Fruit fly (Drosophila melanogaster): ENCODE results near the gene okr.

The okr gene

DNA sequence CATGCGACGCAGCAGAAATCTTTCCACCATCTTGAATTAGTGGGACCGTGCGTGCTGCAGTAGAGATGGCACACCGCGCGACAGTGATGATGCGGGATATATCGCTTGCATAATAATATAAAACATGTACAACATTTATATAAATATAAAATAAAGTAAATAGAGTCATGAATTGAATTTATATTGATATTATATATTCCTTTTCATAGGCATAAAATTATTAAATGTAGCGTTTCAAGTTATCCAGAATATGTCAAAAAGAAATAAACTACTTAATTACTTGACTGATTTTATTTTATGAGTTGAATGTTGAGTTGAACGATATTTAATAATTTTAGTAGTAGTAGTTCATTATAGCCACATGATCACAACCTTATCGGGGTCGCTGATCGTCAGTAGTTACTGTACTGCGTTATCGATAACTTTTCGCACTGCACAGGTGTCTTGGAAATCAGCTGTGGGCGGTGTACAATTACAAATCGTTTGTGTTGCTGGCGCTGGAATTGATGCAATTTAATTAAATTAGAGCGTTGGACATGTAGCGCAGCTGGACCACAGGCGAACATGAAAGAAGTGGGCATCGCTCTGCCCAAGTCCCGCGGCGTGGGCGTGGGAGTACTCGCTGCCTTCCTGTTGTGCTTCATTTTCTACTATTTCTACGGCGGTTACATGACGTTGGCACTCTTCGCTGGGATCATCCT lies 4.7 kb downstream of the okr start, which contains the start of the genes Chd1 and Bem46 (continued):
- TF ChIP-seq ERR (GFP tag; optimal IDR thresholded peaks at IDR 0.05): no peak
- no peak for TF ChIP-seq vnd (GFP tag; IDR thresholded peaks at IDR 0.05; ENCODE audit: partially characterized antibody)
- peak; percentile 86 for TF ChIP-seq CG1233 (GFP tag; optimal IDR thresholded peaks at IDR 0.05)
- peak; percentile 92 for TF ChIP-seq CG2712 (tag; optimal IDR thresholded peaks at IDR 0.05)
- TF ChIP-seq eyg (GFP tag; optimal IDR thresholded peaks at IDR 0.05): peak; percentile 58
- peak; percentile 36 for TF ChIP-seq lbe (GFP tag; optimal IDR thresholded peaks at IDR 0.05)
- peak; percentile 51 for TF ChIP-seq emc (GFP tag; optimal IDR thresholded peaks at IDR 0.05)
- TF ChIP-seq Doc2 (GFP tag; IDR thresholded peaks at IDR 0.05): 0 out of 2 replicates have a peak, but pooled peaks have one; percentile 60
- TF ChIP-seq CG32767 (GFP tag; IDR thresholded peaks at IDR 0.05): peak; percentile 54; the same call in 1 of the 2 replicates
- TF ChIP-seq Gsc (GFP tag; IDR thresholded peaks at IDR 0.05): peak; percentile 48; the same call in 1 of the 2 replicates
- peak; percentile 88 for TF ChIP-seq CG12942 (GFP tag; optimal IDR thresholded peaks at IDR 0.05)
- TF ChIP-seq NFAT (GFP tag; IDR thresholded peaks at IDR 0.05): peak; percentile 66
- TF ChIP-seq Drgx (GFP tag; IDR thresholded peaks at IDR 0.05): peak; percentile 68
- peak; percentile 88 for TF ChIP-seq CG7839 (tag; optimal IDR thresholded peaks at IDR 0.05)
- no peak for TF ChIP-seq D (optimal IDR thresholded peaks at IDR 0.05)
- TF ChIP-seq D (GFP tag; optimal IDR thresholded peaks at IDR 0.05): peak; percentile 70
- TF ChIP-seq ssp (GFP tag; IDR thresholded peaks at IDR 0.05): peak; percentile 78
- TF ChIP-seq bsh (GFP tag; optimal IDR thresholded peaks at IDR 0.05): peak in 1 of 2 experiments; percentile 81
- peak; percentile 87 for TF ChIP-seq CG17829 (tag; optimal IDR thresholded peaks at IDR 0.05)
- peak; percentile 66; the same call in 1 of the 2 replicates for TF ChIP-seq ham (GFP tag; IDR thresholded peaks at IDR 0.05)
- TF ChIP-seq sens (GFP tag): peak; percentile 94
- TF ChIP-seq CG2120 (GFP tag; optimal IDR thresholded peaks at IDR 0.05): peak; percentile 90
- peak; percentile 29; the same call in 1 of the 3 replicates for TF ChIP-seq CG6791 (GFP tag; IDR thresholded peaks at IDR 0.05; ENCODE audit: partially characterized antibody)
- peak; percentile 84 for TF ChIP-seq ci (GFP tag; IDR thresholded peaks at IDR 0.05)
- TF ChIP-seq CG7786 (GFP tag; optimal IDR thresholded peaks at IDR 0.05): peak; percentile 76
- TF ChIP-seq Meics (GFP tag; optimal IDR thresholded peaks at IDR 0.05): peak; percentile 88
- no peak for TF ChIP-seq kni (GFP tag; optimal IDR thresholded peaks at IDR 0.05)
- no peak for TF ChIP-seq cad (GFP tag; optimal IDR thresholded peaks at IDR 0.05)
- TF ChIP-seq CG9215 (GFP tag; IDR thresholded peaks at IDR 0.05): peak; percentile 88
- TF ChIP-seq Ada2b (GFP tag; IDR thresholded peaks at IDR 0.05): peak; percentile 73
- TF ChIP-seq Nf-YA (GFP tag; IDR thresholded peaks at IDR 0.05): peak; percentile 55; the same call in 1 of the 2 replicates
- 0 out of 2 replicates have a peak, but pooled peaks have one; percentile 28 for TF ChIP-seq gt (GFP tag; IDR thresholded peaks at IDR 0.05)
- TF ChIP-seq fd96Cb (tag; optimal IDR thresholded peaks at IDR 0.05): peak; percentile 84
- peak; percentile 39; the same call in 1 of the 2 replicates for TF ChIP-seq inv (GFP tag; IDR thresholded peaks at IDR 0.05; ENCODE audit: partially characterized antibody)
- TF ChIP-seq ac (GFP tag; optimal IDR thresholded peaks at IDR 0.05): no peak
- no peak for TF ChIP-seq Hmr (GFP tag; optimal IDR thresholded peaks at IDR 0.05)
- TF ChIP-seq Gug (GFP tag; IDR thresholded peaks at IDR 0.05): peak; percentile 85
- peak; percentile 71 for TF ChIP-seq CG18476 (GFP tag; optimal IDR thresholded peaks at IDR 0.05)
- TF ChIP-seq abd-A (tag; optimal IDR thresholded peaks at IDR 0.05): no peak
- peak; percentile 71; the same call in 1 of the 2 replicates for TF ChIP-seq CG11247 (GFP tag; IDR thresholded peaks at IDR 0.05)
- TF ChIP-seq pfk (GFP tag; optimal IDR thresholded peaks at IDR 0.05): peak; percentile 44
- peak; percentile 48 for TF ChIP-seq Dad (GFP tag; optimal IDR thresholded peaks at IDR 0.05)
- TF ChIP-seq Six4 (GFP tag; optimal IDR thresholded peaks at IDR 0.05): peak; percentile 88
- peak; percentile 86 for TF ChIP-seq CG3847 (GFP tag; IDR thresholded peaks at IDR 0.05)
